Fruit fly (Drosophila melanogaster): ENCODE results near the gene CG31220.

Gene CG31220

DNA sequence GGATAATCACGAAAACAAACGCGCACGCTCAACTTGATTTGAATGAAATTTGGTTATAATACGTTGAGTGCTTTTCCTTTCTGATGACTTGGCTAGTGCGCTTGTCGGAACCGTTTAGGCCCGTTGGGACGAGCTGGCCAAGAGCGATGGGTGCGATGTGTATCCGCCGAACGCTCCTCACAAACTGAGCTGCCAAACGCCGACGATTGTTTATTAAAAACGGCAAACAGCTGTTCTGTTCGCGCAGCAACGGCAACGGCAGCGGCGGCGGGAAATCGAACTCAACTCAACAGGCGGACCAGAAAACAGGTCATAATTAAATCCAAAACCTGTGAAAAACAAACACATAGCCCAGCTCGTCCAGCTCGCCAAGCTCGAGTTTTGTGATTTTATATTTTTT, 27.3 kb upstream of the CG31220 start (continued):
- TF ChIP-seq CG14667 (GFP tag; IDR thresholded peaks at IDR 0.05) (no peak), otp (GFP tag; IDR thresholded peaks at IDR 0.05) (0 out of 3 replicates have a peak, but pooled peaks have one; percentile 13), Ada2b (GFP tag; IDR thresholded peaks at IDR 0.05) (no peak), CG1832 (GFP tag; optimal IDR thresholded peaks at IDR 0.05) (no peak), Asciz (GFP tag; optimal IDR thresholded peaks at IDR 0.05) (no peak), CG16815 (GFP tag; optimal IDR thresholded peaks at IDR 0.05) (no peak), knrl (GFP tag; IDR thresholded peaks at IDR 0.05; ENCODE audit: partially characterized antibody) (no peak), da (GFP tag; optimal IDR thresholded peaks at IDR 0.05) (no peak), CrebB (tag; optimal IDR thresholded peaks at IDR 0.05) (no peak), ttk (GFP tag; IDR thresholded peaks at IDR 0.05) (no peak), CG10209 (GFP tag; optimal IDR thresholded peaks at IDR 0.05) (no peak), kni (GFP tag; optimal IDR thresholded peaks at IDR 0.05) (no peak), Dbx (GFP tag; IDR thresholded peaks at IDR 0.05) (peak; percentile 57; the same call in 1 of the 3 replicates), tup (GFP tag; optimal IDR thresholded peaks at IDR 0.05) (no peak), CG2120 (GFP tag; optimal IDR thresholded peaks at IDR 0.05) (no peak), CG12104 (GFP tag; optimal IDR thresholded peaks at IDR 0.05) (no peak), Jarid2 (GFP tag; optimal IDR thresholded peaks at IDR 0.05) (peak; percentile 73), CG9727 (GFP tag; optimal IDR thresholded peaks at IDR 0.05) (no peak), CG11456 (GFP tag; IDR thresholded peaks at IDR 0.05) (0 out of 3 replicates have a peak, but pooled peaks have one; percentile 16), HLH3B (GFP tag; IDR thresholded peaks at IDR 0.05) (no peak), CG9797 (GFP tag; optimal IDR thresholded peaks at IDR 0.05) (no peak), cas (GFP tag; IDR thresholded peaks at IDR 0.05) (0 out of 2 replicates have a peak, but pooled peaks have one; percentile 9), Fer3 (tag; optimal IDR thresholded peaks at IDR 0.05) (no peak), CG11085 (GFP tag; IDR thresholded peaks at IDR 0.05) (no peak), Sox100B (GFP tag; optimal IDR thresholded peaks at IDR 0.05) (no peak), CG30020 (tag; optimal IDR thresholded peaks at IDR 0.05) (no peak), bbx (GFP tag; IDR thresholded peaks at IDR 0.05; ENCODE audit: partially characterized antibody) (peak; percentile 32; the same call in 1 of the 2 replicates), ap (GFP tag; IDR thresholded peaks at IDR 0.05) (no peak), Pdp1 (GFP tag; optimal IDR thresholded peaks at IDR 0.05) (peak in 1 of 2 experiments; percentile 13), luna (GFP tag; optimal IDR thresholded peaks at IDR 0.05) (no peak), CG2199 (GFP tag; IDR thresholded peaks at IDR 0.05) (no peak), H2.0 (GFP tag; IDR thresholded peaks at IDR 0.05) (no peak), sr (GFP tag; IDR thresholded peaks at IDR 0.05) (peak; percentile 12; the same call in 1 of the 3 replicates), CG32532 (GFP tag; IDR thresholded peaks at IDR 0.05) (peak; percentile 46; the same call in 1 of the 2 replicates), pum (GFP tag; optimal IDR thresholded peaks at IDR 0.05) (no peak), CG34224 (GFP tag; IDR thresholded peaks at IDR 0.05; ENCODE audit: partially characterized antibody) (no peak), CG1529 (GFP tag; optimal IDR thresholded peaks at IDR 0.05) (no peak), Dref (GFP tag; IDR thresholded peaks at IDR 0.05) (no peak), slbo (GFP tag; IDR thresholded peaks at IDR 0.05) (no peak), CG15011 (GFP tag; optimal IDR thresholded peaks at IDR 0.05) (no peak), Doc2 (GFP tag; IDR thresholded peaks at IDR 0.05) (no peak), ssp (GFP tag; IDR thresholded peaks at IDR 0.05) (no peak), lilli (GFP tag; optimal IDR thresholded peaks at IDR 0.05) (no peak), crp (GFP tag; optimal IDR thresholded peaks at IDR 0.05) (peak in 1 of 2 experiments; percentile 69), ems (GFP tag; optimal IDR thresholded peaks at IDR 0.05) (no peak), CG12236 (GFP tag; optimal IDR thresholded peaks at IDR 0.05) (no peak), Sin3A (optimal IDR thresholded peaks at IDR 0.05) (no peak), ci (GFP tag; IDR thresholded peaks at IDR 0.05) (no peak), CG10321 (GFP tag; IDR thresholded peaks at IDR 0.05) (no peak), CG11504 (tag; optimal IDR thresholded peaks at IDR 0.05) (no peak), zen2 (GFP tag; IDR thresholded peaks at IDR 0.05; ENCODE audit: partially characterized antibody) (no peak), CG14050 (GFP tag; IDR thresholded peaks at IDR 0.05) (no peak)
